Fruit fly (Drosophila melanogaster) whole organism, prepupa: ENCODE results near the gene CG32099.

Experiments
- CG16779 ChIP-seq: fragments of 200-800 bp; sonication (Bioruptor generic); optimal IDR thresholded peaks from 3 replicates; lab custom pipeline; 2017; ENCODE audit warnings: missing biosample characterization, mild to moderate bottlenecking, missing genetic modification characterization
- CG6163 ChIP-seq: fragments of 200-800 bp; sonication (Bioruptor generic); IDR thresholded peaks from 3 replicates; pipeline ENCODE4 v1.3.6; 2022; ENCODE audit warnings: missing biosample characterization, missing genetic modification characterization
- Eip75B ChIP-seq: fragments of 200-800 bp; sonication (Bioruptor generic); optimal IDR thresholded peaks from 3 replicates; lab custom pipeline; 2016; ENCODE audit warnings: missing biosample characterization, missing genetic modification characterization
- Ets21C ChIP-seq: fragments of 200-800 bp; sonication (Bioruptor generic); optimal IDR thresholded peaks from 3 replicates; lab custom pipeline; 2016; ENCODE audit warnings: missing biosample characterization, missing genetic modification characterization
- Hr39 ChIP-seq: fragments of 200-800 bp; sonication (Bioruptor generic); optimal IDR thresholded peaks from 2 replicates; lab custom pipeline; 2016; ENCODE audit warnings: missing biosample characterization, missing genetic modification characterization
- Hr4 ChIP-seq: fragments of 200-800 bp; sonication (Bioruptor generic); optimal IDR thresholded peaks from 3 replicates; lab custom pipeline; 2016; ENCODE audit warnings: missing biosample characterization, missing genetic modification characterization
- Smox ChIP-seq: fragments of 200-800 bp; sonication (Bioruptor generic); optimal IDR thresholded peaks from 3 replicates; lab custom pipeline; 2016; ENCODE audit warnings: missing biosample characterization, missing genetic modification characterization
- dac ChIP-seq: fragments of 200-800 bp; sonication (Bioruptor generic); optimal IDR thresholded peaks from 2 replicates; lab custom pipeline; 2017; ENCODE audit warnings: missing biosample characterization, mild to moderate bottlenecking, missing genetic modification characterization

- TF ChIP-seq Hr4 (GFP tag; lab: Kevin White, UChicago) (no peak), Eip75B (no peak), CG6163 (GFP tag; lab: Robert Waterston, UW) (no peak), dac (no peak), Hr39 (no peak), Ets21C (GFP tag; lab: Kevin White, UChicago) (no peak), CG16779 (no peak), Smox (GFP tag; lab: Kevin White, UChicago) (no peak)
These were observed 30.9 kb upstream of the CG32099 start, which contains the start of gene ssp for dm6 chr3L:12118156-12118555.
